Fruit fly (Drosophila melanogaster) whole organism, wandering third instar larva: ENCODE results near the gene beat-IIb.

ENCODE experiments used
- Abd-B ChIP-seq: fragments of >200 bp; optimal IDR thresholded peaks from 2 replicates; lab custom pipeline; 2017; ENCODE audit warnings: missing biosample characterization, missing genetic modification characterization
- Dfd ChIP-seq: fragments of >200 bp; optimal IDR thresholded peaks from 2 replicates; lab custom pipeline; 2017; ENCODE audit warnings: missing biosample characterization, missing genetic modification characterization
- Hr78 ChIP-seq: fragments of >200 bp; optimal IDR thresholded peaks from 2 replicates; lab custom pipeline; 2017; ENCODE audit warnings: missing biosample characterization, missing genetic modification characterization
- br ChIP-seq: fragments of 200-800 bp; sonication (Bioruptor generic); optimal IDR thresholded peaks from 2 replicates; lab custom pipeline; 2016; ENCODE audit warnings: missing biosample characterization, missing genetic modification characterization
- fru ChIP-seq: fragments of 200-800 bp; sonication (Bioruptor generic); optimal IDR thresholded peaks from 3 replicates; lab custom pipeline; 2016; ENCODE audit warnings: missing biosample characterization, mild to moderate bottlenecking, missing genetic modification characterization
- pan ChIP-seq: fragments of >200 bp; optimal IDR thresholded peaks from 2 replicates; lab custom pipeline; 2017
- rgr ChIP-seq: fragments of 200-800 bp; sonication (Bioruptor generic); optimal IDR thresholded peaks from 3 replicates; lab custom pipeline; 2016; ENCODE audit warnings: missing biosample characterization, mild to moderate bottlenecking, missing genetic modification characterization
- sage ChIP-seq: fragments of 200-800 bp; sonication (Bioruptor generic); optimal IDR thresholded peaks from 2 replicates; lab custom pipeline; 2016; ENCODE audit warnings: missing biosample characterization, mild to moderate bottlenecking, missing genetic modification characterization

DNA sequence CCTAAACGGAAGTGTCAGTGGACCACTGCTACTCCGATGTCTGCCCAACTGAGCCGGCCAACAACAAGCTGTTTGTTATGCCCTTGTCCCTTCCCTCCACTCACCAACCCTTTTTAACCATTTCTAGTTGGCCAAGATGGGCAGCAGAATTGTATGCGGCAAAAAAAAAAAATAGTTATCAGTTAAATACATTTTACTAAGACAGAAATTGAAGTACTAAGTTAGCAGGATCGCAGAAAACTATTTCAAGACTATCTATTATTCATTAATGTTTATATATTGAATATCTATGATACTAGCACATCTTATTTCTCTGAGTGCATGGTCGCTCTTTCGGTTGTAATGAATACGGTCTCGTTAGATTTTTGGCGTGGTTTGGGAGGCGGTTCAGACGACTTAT lies 72.8 kb downstream of the beat-IIb start:
- TF ChIP-seq pan (lab: Kevin White, UChicago) = no peak
- TF ChIP-seq sage (GFP tag; lab: Kevin White, UChicago) = no peak
- TF ChIP-seq fru (GFP tag; lab: Kevin White, UChicago) = no peak
- TF ChIP-seq Abd-B (GFP tag; lab: Kevin White, UChicago) = no peak
- no peak for TF ChIP-seq br (GFP tag; lab: Kevin White, UChicago)
- no peak for TF ChIP-seq rgr (GFP tag; lab: Kevin White, UChicago)
- TF ChIP-seq Hr78 (GFP tag; lab: Kevin White, UChicago) = no peak
- no peak for TF ChIP-seq Dfd (GFP tag; lab: Kevin White, UChicago)
